Fruit fly (Drosophila melanogaster): ENCODE results near the gene Btk.
A peak's percentile ranks its signal among the peaks of the same experiment; 100 is the strongest.

Btk gene

dm6 chr2L:8266145-8266544 lies 34.7 kb downstream of the Btk start (continued):
- TF ChIP-seq gcm2 (GFP tag; optimal IDR thresholded peaks at IDR 0.05): no peak
- TF ChIP-seq sqz (GFP tag; optimal IDR thresholded peaks at IDR 0.05): peak; percentile 22
- no peak for TF ChIP-seq CG31224 (GFP tag; IDR thresholded peaks at IDR 0.05)
- peak; percentile 24 for TF ChIP-seq CG6254 (GFP tag; optimal IDR thresholded peaks at IDR 0.05)
- no peak for TF ChIP-seq toy (GFP tag; IDR thresholded peaks at IDR 0.05)
- TF ChIP-seq stwl (tag; optimal IDR thresholded peaks at IDR 0.05): no peak
- no peak for TF ChIP-seq CG4360 (GFP tag; IDR thresholded peaks at IDR 0.05)
- no peak for TF ChIP-seq Side (GFP tag; optimal IDR thresholded peaks at IDR 0.05)
- TF ChIP-seq fd96Cb (tag; optimal IDR thresholded peaks at IDR 0.05): peak; percentile 66
- no peak for TF ChIP-seq ssp (GFP tag; IDR thresholded peaks at IDR 0.05)
- peak; percentile 22 for TF ChIP-seq Vsx1 (GFP tag; optimal IDR thresholded peaks at IDR 0.05)
- peak; percentile 32; the same call in 1 of the 2 replicates for TF ChIP-seq CG7372 (GFP tag; IDR thresholded peaks at IDR 0.05)
- TF ChIP-seq Taf1 (GFP tag; IDR thresholded peaks at IDR 0.05): no peak
- peak; percentile 66 for TF ChIP-seq lmd (GFP tag; IDR thresholded peaks at IDR 0.05)
- peak; percentile 54 for TF ChIP-seq esg (GFP tag; conservative IDR thresholded peaks at IDR 0.05)
- TF ChIP-seq Oli (tag; optimal IDR thresholded peaks at IDR 0.05): peak; percentile 70
- peak; percentile 31 for TF ChIP-seq CG15514 (GFP tag; optimal IDR thresholded peaks at IDR 0.05)
- no peak for TF ChIP-seq Lpt (GFP tag; optimal IDR thresholded peaks at IDR 0.05)
- TF ChIP-seq ase (GFP tag; IDR thresholded peaks at IDR 0.05): no peak; the same call in 2 of the 3 replicates
- no peak for TF ChIP-seq CG7987 (GFP tag; optimal IDR thresholded peaks at IDR 0.05)
- TF ChIP-seq ro (GFP tag; IDR thresholded peaks at IDR 0.05): no peak
- no peak for TF ChIP-seq CG12236 (GFP tag; optimal IDR thresholded peaks at IDR 0.05)
- TF ChIP-seq pb (GFP tag; optimal IDR thresholded peaks at IDR 0.05): no peak
- no peak for TF ChIP-seq CG10565 (GFP tag; optimal IDR thresholded peaks at IDR 0.05)
- no peak for TF ChIP-seq HLHmδ (GFP tag; optimal IDR thresholded peaks at IDR 0.05)
- TF ChIP-seq CG3407 (GFP tag; optimal IDR thresholded peaks at IDR 0.05): peak; percentile 31
- TF ChIP-seq CG2875 (GFP tag; optimal IDR thresholded peaks at IDR 0.05): peak; percentile 45
- peak; percentile 47; the same call in 1 of the 2 replicates for TF ChIP-seq Xrp1 (GFP tag; IDR thresholded peaks at IDR 0.05)
- TF ChIP-seq E2f1 (GFP tag; IDR thresholded peaks at IDR 0.05): peak; percentile 58; the same call in 1 of the 2 replicates
- TF ChIP-seq CG10366 (GFP tag; IDR thresholded peaks at IDR 0.05): peak; percentile 38
- peak; percentile 52 for TF ChIP-seq CG18599 (GFP tag; optimal IDR thresholded peaks at IDR 0.05)
- TF ChIP-seq chif (GFP tag; optimal IDR thresholded peaks at IDR 0.05): no peak
- TF ChIP-seq Hand (GFP tag; optimal IDR thresholded peaks at IDR 0.05): no peak
- TF ChIP-seq Dref (GFP tag; IDR thresholded peaks at IDR 0.05): no peak
- peak in 1 of 2 experiments; percentile 56 for TF ChIP-seq dpn (GFP tag; optimal IDR thresholded peaks at IDR 0.05)
- TF ChIP-seq so (GFP tag; IDR thresholded peaks at IDR 0.05): peak; percentile 77; the same call in 2 of the 3 replicates
- no peak for TF ChIP-seq CG4404 (GFP tag; IDR thresholded peaks at IDR 0.05)

DNA sequence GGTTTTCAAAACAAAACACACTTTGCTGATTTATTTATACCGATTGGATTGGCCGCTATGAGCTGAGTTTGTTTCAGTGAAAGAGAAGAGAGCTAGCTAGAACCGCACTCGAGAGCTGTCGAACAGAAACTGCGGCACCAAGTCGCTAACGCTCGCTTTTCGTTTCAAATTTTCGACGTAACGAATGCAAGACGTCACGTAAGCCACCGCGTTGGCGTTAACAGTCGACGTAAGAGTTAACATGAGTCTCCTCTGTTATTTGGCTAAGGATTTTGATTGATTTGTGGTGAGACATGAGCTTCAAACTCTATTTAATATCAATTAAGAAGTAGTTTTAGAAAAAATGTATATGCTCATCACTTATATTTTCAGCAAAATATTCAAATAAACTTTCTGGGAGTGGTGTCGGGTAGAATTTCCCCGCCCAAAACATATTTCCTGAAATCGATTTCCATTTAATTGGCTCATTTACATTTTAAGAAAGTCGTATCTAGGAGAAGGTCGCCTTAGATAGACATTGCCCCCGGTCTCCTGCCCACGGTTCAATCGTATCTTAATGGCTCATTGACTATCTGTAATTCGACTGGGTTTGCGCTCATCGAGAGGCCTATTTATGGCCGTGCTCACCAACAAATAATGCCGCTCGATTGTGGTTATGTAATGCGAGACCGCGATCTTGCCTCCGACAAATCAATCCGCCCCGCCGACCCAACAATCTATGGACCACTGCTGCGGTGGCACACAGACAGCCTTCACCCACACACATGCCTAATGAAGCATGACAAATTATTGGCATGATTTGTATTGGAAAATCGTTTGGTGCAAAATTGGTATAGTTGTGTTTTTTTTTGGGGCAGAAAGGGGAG lies 43.2 kb downstream of the Btk start, which contains the start of gene CG8086:
TSS of gene CG8086 (minus strand) at position 102 of the 866 bp plus-strand sequence.
- TF ChIP-seq Hr39 (optimal IDR thresholded peaks at IDR 0.05) (no peak), CG14441 (GFP tag; IDR thresholded peaks at IDR 0.05) (no peak), CG32532 (GFP tag; IDR thresholded peaks at IDR 0.05) (0 out of 2 replicates have a peak, but pooled peaks have one; percentile 11), CG12769 (tag; optimal IDR thresholded peaks at IDR 0.05) (peak; percentile 15), CG11093 (GFP tag; IDR thresholded peaks at IDR 0.05) (no peak), CG7786 (GFP tag; optimal IDR thresholded peaks at IDR 0.05) (no peak), Abd-B (GFP tag; optimal IDR thresholded peaks at IDR 0.05) (no peak), CG3065 (GFP tag; optimal IDR thresholded peaks at IDR 0.05) (no peak), H2.0 (GFP tag; IDR thresholded peaks at IDR 0.05) (no peak), gcm2 (GFP tag; optimal IDR thresholded peaks at IDR 0.05) (no peak), dimm (GFP tag; IDR thresholded peaks at IDR 0.05) (no peak), Sox100B (GFP tag; optimal IDR thresholded peaks at IDR 0.05) (no peak), CG9437 (GFP tag; optimal IDR thresholded peaks at IDR 0.05) (peak; percentile 99), nerfin-1 (tag; optimal IDR thresholded peaks at IDR 0.05) (no peak), Hr78 (GFP tag; optimal IDR thresholded peaks at IDR 0.05) (no peak), Rfx (GFP tag; IDR thresholded peaks at IDR 0.05) (peak; percentile 11; the same call in 1 of the 2 replicates)

Data from whole organism, embryonic.